Fruit fly (Drosophila melanogaster): ENCODE measurements around the gene CG14834.

dm6 chr3L:7312754-7313153 lies 34.2 kb downstream of the CG14834 start, which contains the start of gene unc-13-4A:
- TF ChIP-seq h (GFP tag; optimal IDR thresholded peaks at IDR 0.05), result no peak
- no peak for TF ChIP-seq dsf (GFP tag; optimal IDR thresholded peaks at IDR 0.05; ENCODE audit: borderline replicate concordance)
- no peak for TF ChIP-seq OdsH (GFP tag; optimal IDR thresholded peaks at IDR 0.05)
- TF ChIP-seq Hr78 (GFP tag; optimal IDR thresholded peaks at IDR 0.05), result no peak
- no peak for TF ChIP-seq brk (GFP tag; optimal IDR thresholded peaks at IDR 0.05)
- TF ChIP-seq fru (GFP tag; optimal IDR thresholded peaks at IDR 0.05), result no peak
